Worm (Caenorhabditis elegans) whole organism, mixed stage, embryonic: Measurements from ENCODE around the gene C13G3.1.

Experiments used
- ceh-83 ChIP-seq: fragments of 200-800 bp; sonication (Bioruptor generic); optimal IDR thresholded peaks from 2 replicates; lab custom pipeline; 2018; ENCODE audit warnings: mild to moderate bottlenecking, missing genetic modification characterization, missing compliant biosample characterization
- ces-1 ChIP-seq: fragments of 150-350 bp; optimal IDR thresholded peaks from 2 replicates; lab custom pipeline; 2014; ENCODE audit warnings: missing biosample characterization, missing genetic modification reagents, missing genetic modification characterization
- elt-3 ChIP-seq: fragments of 150-350 bp; optimal IDR thresholded peaks from 2 replicates; lab custom pipeline; 2014; ENCODE audit warnings: missing biosample characterization, missing genetic modification characterization
- flh-1 ChIP-seq: fragments of 200-800 bp; sonication (Bioruptor generic); optimal IDR thresholded peaks from 2 replicates; lab custom pipeline; 2018; ENCODE audit warnings: mild to moderate bottlenecking, missing genetic modification characterization, moderate library complexity, missing compliant biosample characterization
- nhr-12 ChIP-seq: fragments of 150-350 bp; optimal IDR thresholded peaks from 2 replicates; lab custom pipeline; 2014; ENCODE audit warnings: missing biosample characterization, missing genetic modification characterization
- nhr-76 ChIP-seq: sonication (generic microtip); optimal IDR thresholded peaks from 2 replicates; lab custom pipeline; 2017; ENCODE audit warnings: missing biosample characterization, missing genetic modification characterization
- sptf-1 ChIP-seq: sonication (generic microtip); optimal IDR thresholded peaks from 2 replicates; lab custom pipeline; 2017; ENCODE audit warnings: mild to moderate bottlenecking, missing genetic modification characterization, moderate library complexity, missing compliant biosample characterization
- unc-39 ChIP-seq: fragments of 150-350 bp; optimal IDR thresholded peaks from 2 replicates; lab custom pipeline; 2014; ENCODE audit warnings: missing biosample characterization, missing genetic modification characterization

DNA sequence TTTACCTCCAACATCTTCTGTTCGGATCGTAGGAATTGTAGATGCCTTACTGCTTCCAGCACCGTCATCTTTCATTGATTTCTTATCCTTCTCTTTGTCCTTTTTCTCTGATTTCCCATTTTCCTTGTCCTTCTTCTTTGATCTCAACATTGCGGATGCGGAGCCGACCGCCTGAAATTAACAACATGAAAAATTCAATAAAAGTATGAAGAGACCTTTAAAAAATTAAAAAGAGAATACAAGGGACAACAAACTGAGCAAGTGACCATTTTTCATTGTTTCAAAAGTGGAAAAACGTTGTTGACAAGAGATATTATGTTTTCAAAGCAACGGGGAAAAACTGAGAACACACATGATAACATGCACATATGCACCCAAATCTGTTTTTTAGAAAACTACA, 18.4 kb upstream of the C13G3.1 start:
- TF ChIP-seq nhr-76 (tag; lab: Kevin White, UChicago) (no peak), ces-1 (no peak), ceh-83 (no peak), elt-3 (no peak), nhr-12 (tag; lab: Kevin White, UChicago) (no peak), sptf-1 (tag; lab: Kevin White, UChicago) (no peak), flh-1 (GFP tag; lab: Kevin White, UChicago) (no peak), unc-39 (tag; lab: Kevin White, UChicago) (no peak)
